Worm (Caenorhabditis elegans): ENCODE measurements around the gene mtss-1.

ce11 chrIII:8731973-8732372 is 36.1 kb upstream of the mtss-1 start:
- no peak for TF ChIP-seq ztf-29 (GFP tag; IDR thresholded peaks at IDR 0.05)
- no peak for TF ChIP-seq tab-1 (GFP tag; IDR thresholded peaks at IDR 0.05)

Measured in whole organism, midembryonic.